Fruit fly (Drosophila melanogaster): Measurements from ENCODE around the gene CG46270.

- no peak for TF ChIP-seq CG8478 (optimal IDR thresholded peaks at IDR 0.05)
- no peak for TF ChIP-seq CTCF (optimal IDR thresholded peaks at IDR 0.05)
Observed at dm6 chr3R:10448957-10449356, 20.7 kb upstream of the CG46270 start.

Measured in S2 (cell line).